Worm (Caenorhabditis elegans): Measurements from ENCODE around the gene F42G2.7.

F42G2.7 gene

DNA sequence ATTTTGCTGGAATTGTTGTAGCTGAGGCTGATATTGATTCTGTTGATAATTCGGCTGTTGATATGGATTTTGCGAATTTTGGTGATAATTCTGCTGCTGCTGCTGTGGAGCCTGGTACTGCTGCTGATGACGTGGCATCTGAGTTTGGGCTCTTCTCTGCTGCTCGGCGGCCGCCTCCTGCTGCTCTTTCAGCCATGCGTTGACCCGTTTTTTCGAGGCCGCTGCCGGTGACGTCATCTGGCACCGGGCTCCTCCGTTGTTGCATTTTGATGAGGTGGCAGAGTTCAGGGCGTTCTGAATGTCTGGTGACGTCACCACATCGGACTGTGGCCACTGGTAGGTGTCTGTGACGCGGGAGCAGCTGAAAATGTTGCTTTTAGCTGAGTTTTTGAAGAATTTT lies 39.0 kb downstream of the F42G2.7 start:
- TF ChIP-seq die-1 (tag; optimal IDR thresholded peaks at IDR 0.05) (no peak), snpc-1.3 (tag; optimal IDR thresholded peaks at IDR 0.05; ENCODE audit: insufficient read depth) (no peak), sptf-2 (GFP tag; optimal IDR thresholded peaks at IDR 0.05) (no peak), lin-35 (GFP tag; optimal IDR thresholded peaks at IDR 0.05) (no peak), zfh-2 (GFP tag; conservative IDR thresholded peaks at IDR 0.05) (peak; percentile 86), pbrm-1 (GFP tag; IDR thresholded peaks at IDR 0.05) (no peak), K11D2.4 (GFP tag; IDR thresholded peaks at IDR 0.05) (no peak), zim-3 (tag; optimal IDR thresholded peaks at IDR 0.05) (no peak), F39B2.1 (GFP tag; IDR thresholded peaks at IDR 0.05) (no peak), egrh-3 (GFP tag; IDR thresholded peaks at IDR 0.05) (peak; percentile 71), mcd-1 (GFP tag; IDR thresholded peaks at IDR 0.05) (no peak)

DNA sequence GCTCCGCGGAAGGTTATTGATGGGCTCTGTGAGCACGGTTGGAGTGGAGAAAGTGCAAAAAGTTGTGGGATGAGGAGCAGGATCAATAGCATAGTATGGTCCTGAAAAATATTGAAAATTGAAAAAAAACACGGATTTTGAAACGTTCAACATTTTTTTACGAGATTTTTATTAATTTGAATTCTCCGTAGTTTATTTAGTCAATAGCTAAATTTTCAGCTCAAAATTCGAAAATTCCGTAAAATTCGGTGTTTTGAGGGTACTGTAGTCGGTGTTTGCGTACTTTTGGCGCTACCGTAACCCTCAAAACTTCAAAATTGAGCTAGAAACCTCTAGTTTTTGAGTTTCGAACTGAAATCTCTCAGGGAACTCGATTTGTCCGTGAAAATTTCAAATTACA lies 40.9 kb downstream of the F42G2.7 start, which contains the start of gene pqn-42:
Gene pqn-42, minus strand, starts transcription at position 101 of the 400 bp plus-strand sequence.
- TF ChIP-seq nfyb-1 (GFP tag; IDR thresholded peaks at IDR 0.05) (no peak), lin-35 (GFP tag; optimal IDR thresholded peaks at IDR 0.05) (no peak), ztf-22 (GFP tag; optimal IDR thresholded peaks at IDR 0.05) (no peak), mes-4 (tag; optimal IDR thresholded peaks at IDR 0.05) (no peak)

DNA sequence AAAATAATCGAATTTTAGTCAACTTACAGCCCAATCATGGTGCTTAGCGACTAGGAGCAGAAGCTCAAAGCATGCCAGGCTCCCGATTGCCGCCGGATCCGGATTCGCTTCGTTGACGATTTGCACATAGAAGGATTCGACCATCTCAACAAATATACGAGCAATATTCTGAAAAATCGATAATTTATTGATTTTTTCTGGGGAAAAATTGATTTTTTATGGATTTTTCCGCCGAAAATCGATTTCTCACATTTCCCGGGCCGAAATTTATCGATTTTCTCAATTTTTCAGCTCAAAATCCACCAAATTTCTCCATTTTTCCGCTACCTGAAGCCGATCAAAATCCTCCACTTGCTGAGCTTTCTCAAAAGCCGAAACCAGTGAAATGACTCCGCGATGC lies 50.9 kb downstream of the F42G2.7 start:
- TF ChIP-seq bed-1 (GFP tag; IDR thresholded peaks at IDR 0.05) (no peak), ceh-100 (GFP tag; IDR thresholded peaks at IDR 0.05) (no peak), pbrm-1 (GFP tag; IDR thresholded peaks at IDR 0.05) (no peak), him-1 (tag; optimal IDR thresholded peaks at IDR 0.05) (no peak), ceh-27 (GFP tag; optimal IDR thresholded peaks at IDR 0.05) (no peak), Y53F4B.3 (GFP tag; IDR thresholded peaks at IDR 0.05) (no peak), ekl-4 (GFP tag; IDR thresholded peaks at IDR 0.05) (no peak)

Measured in whole organism, young adult.